Worm (Caenorhabditis elegans): ENCODE measurements around the gene dyrb-1.
A peak's percentile ranks its signal among the peaks of the same experiment; 100 is the strongest.

Gene dyrb-1

DNA sequence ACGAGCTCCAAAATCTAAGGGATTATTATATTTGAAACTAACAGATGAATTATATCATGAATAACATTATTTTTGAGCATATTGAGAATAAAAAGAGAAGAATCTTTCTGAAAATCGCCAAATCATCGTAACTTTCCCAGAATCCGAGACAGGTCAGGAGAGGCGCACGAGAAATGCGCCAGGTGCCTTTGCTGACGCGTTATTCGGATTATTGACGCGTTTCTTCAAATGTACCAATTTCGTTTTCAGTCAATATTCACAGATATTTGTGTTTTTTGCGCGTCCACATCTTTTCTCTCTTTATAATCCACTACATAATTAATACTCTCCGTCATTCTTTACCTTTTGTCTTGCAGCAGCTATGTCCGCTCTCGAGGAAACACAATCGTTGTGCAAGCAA, 7.9 kb downstream of the dyrb-1 start, which contains the start of gene T24H10.1 (continued):
- TF ChIP-seq mcd-1 (GFP tag; IDR thresholded peaks at IDR 0.05) (peak; percentile 84), F39B2.1 (GFP tag; IDR thresholded peaks at IDR 0.05) (no peak), ceh-40 (GFP tag; IDR thresholded peaks at IDR 0.05) (no peak), F33H1.4 (GFP tag; IDR thresholded peaks at IDR 0.05) (peak; percentile 68), xnd-1 (tag; optimal IDR thresholded peaks at IDR 0.05) (peak; percentile 41), akir-1 (GFP tag; optimal IDR thresholded peaks at IDR 0.05) (no peak), athp-1 (tag; optimal IDR thresholded peaks at IDR 0.05) (no peak), dpl-1 (GFP tag; optimal IDR thresholded peaks at IDR 0.05) (peak; percentile 48), snpc-3.4 (tag; optimal IDR thresholded peaks at IDR 0.05) (peak; percentile 10), let-526 (GFP tag; IDR thresholded peaks at IDR 0.05) (no peak), efl-1 (GFP tag; optimal IDR thresholded peaks at IDR 0.05) (peak; percentile 51), C17E4.6 (GFP tag; IDR thresholded peaks at IDR 0.05) (no peak), B0019.2 (GFP tag; conservative IDR thresholded peaks at IDR 0.05) (no peak), zfh-2 (GFP tag; conservative IDR thresholded peaks at IDR 0.05) (no peak), attf-3 (GFP tag; conservative IDR thresholded peaks at IDR 0.05) (peak; percentile 66; the same call in 1 of the 2 replicates), ztf-22 (GFP tag; optimal IDR thresholded peaks at IDR 0.05) (no peak), nhr-179 (tag; optimal IDR thresholded peaks at IDR 0.05) (no peak), lir-1 (GFP tag; conservative IDR thresholded peaks at IDR 0.05) (no peak), ztf-18 (tag; optimal IDR thresholded peaks at IDR 0.05) (peak; percentile 97), ceh-27 (GFP tag; optimal IDR thresholded peaks at IDR 0.05) (peak; percentile 17), cebp-1 (GFP tag; IDR thresholded peaks at IDR 0.05) (no peak), cebp-1 (tag; optimal IDR thresholded peaks at IDR 0.05) (peak; percentile 69), hrde-1 (tag; optimal IDR thresholded peaks at IDR 0.05; ENCODE audit: borderline replicate concordance) (no peak), let-607 (tag; optimal IDR thresholded peaks at IDR 0.05) (no peak), ztf-6 (GFP tag; IDR thresholded peaks at IDR 0.05) (no peak), F37B4.10 (GFP tag; IDR thresholded peaks at IDR 0.05) (no peak), F10E7.11 (tag; optimal IDR thresholded peaks at IDR 0.05) (no peak), F57A8.1 (GFP tag; optimal IDR thresholded peaks at IDR 0.05) (no peak), madf-10 (tag; optimal IDR thresholded peaks at IDR 0.05) (no peak), unc-130 (GFP tag; optimal IDR thresholded peaks at IDR 0.05) (no peak), bed-2 (GFP tag; IDR thresholded peaks at IDR 0.05) (no peak), attf-5 (GFP tag; optimal IDR thresholded peaks at IDR 0.05) (peak; percentile 28), T26A5.8 (tag; optimal IDR thresholded peaks at IDR 0.05) (no peak), lin-26 (GFP tag; IDR thresholded peaks at IDR 0.05) (no peak), ets-4 (GFP tag; optimal IDR thresholded peaks at IDR 0.05) (no peak), hmg-1.2 (GFP tag; IDR thresholded peaks at IDR 0.05) (peak; percentile 46), lin-35 (GFP tag; optimal IDR thresholded peaks at IDR 0.05) (peak in 1 of 3 experiments; percentile 67), egl-18 (GFP tag; IDR thresholded peaks at IDR 0.05) (no peak), snpc-1.1 (tag; optimal IDR thresholded peaks at IDR 0.05; ENCODE audit: insufficient read depth) (no peak), chd-7 (tag; optimal IDR thresholded peaks at IDR 0.05) (no peak), ceh-79 (tag; optimal IDR thresholded peaks at IDR 0.05) (no peak), attf-6 (GFP tag; IDR thresholded peaks at IDR 0.05) (no peak), F23B12.7 (tag; optimal IDR thresholded peaks at IDR 0.05; ENCODE audit: insufficient read depth) (peak; percentile 13), D2030.7 (GFP tag; IDR thresholded peaks at IDR 0.05) (peak; percentile 61), somi-1 (GFP tag; optimal IDR thresholded peaks at IDR 0.05) (no peak), lsl-1 (GFP tag; optimal IDR thresholded peaks at IDR 0.05) (peak; percentile 57), repo-1 (tag; optimal IDR thresholded peaks at IDR 0.05) (peak; percentile 20), F57C9.4 (tag; optimal IDR thresholded peaks at IDR 0.05) (no peak), madf-6 (GFP tag; IDR thresholded peaks at IDR 0.05) (peak; percentile 69)
